Worm (Caenorhabditis elegans) whole organism, L4/young adult: Measurements from ENCODE around the gene sru-40.

Source experiments
- W03F9.2 ChIP-seq: fragments of 150-350 bp; optimal IDR thresholded peaks from 2 replicates; lab custom pipeline; 2014; ENCODE audit warnings: missing biosample characterization, missing genetic modification characterization
- dao-5 ChIP-seq: sonication (generic microtip); optimal IDR thresholded peaks from 2 replicates; lab custom pipeline; 2016; ENCODE audit warnings: missing genotype, missing genetic modification characterization, moderate library complexity, missing compliant biosample characterization
- him-1 ChIP-seq: sonication (generic microtip); optimal IDR thresholded peaks from 2 replicates; lab custom pipeline; 2016; ENCODE audit warnings: missing genotype, missing genetic modification reagents, missing genetic modification characterization, missing compliant biosample characterization

- TF ChIP-seq W03F9.2 (tag; lab: Kevin White, UChicago) (no peak), him-1 (tag; lab: Kevin White, UChicago) (no peak), dao-5 (tag; lab: Kevin White, UChicago) (no peak)
Measured at ce11 chrV:9798212-9798611, 35.6 kb downstream of the sru-40 start.
